Worm (Caenorhabditis elegans): ENCODE measurements around the gene srh-295.

DNA sequence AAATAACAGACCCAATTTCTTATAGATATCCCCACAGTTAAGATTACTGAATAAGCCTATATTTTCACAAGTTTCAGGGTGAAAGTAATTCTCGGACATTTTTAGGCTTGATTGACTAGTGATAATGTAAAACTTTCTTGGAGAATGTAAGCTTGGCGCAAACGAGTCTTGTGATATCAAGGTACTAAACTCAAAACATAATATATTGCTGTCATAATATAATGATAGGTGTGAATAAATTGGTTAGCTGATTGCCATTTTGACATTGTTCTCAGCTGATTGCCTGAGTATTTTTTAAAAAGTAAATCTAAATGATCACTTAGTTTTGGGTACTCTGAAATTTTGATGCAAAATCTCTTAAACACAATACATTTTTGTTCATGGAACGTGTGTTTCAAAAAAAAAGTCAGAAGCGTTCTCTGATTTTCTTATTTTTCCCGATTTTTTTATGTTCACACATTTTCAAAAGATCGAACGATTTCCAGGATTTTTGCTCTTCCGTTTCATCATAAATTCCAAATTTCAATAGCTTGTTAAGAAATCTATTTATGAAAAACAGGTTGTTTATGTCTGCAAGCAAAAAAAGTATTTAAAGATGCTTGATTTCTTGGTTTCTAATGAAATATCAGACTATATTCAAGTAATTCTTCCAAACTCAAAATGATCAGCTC lies 49.0 kb upstream of the srh-295 start, which contains the start of the genes srw-19 and srx-51:
- TF ChIP-seq nhr-23 (tag; optimal IDR thresholded peaks at IDR 0.05) (no peak), ztf-11 (tag; optimal IDR thresholded peaks at IDR 0.05) (no peak), nhr-6 (tag; optimal IDR thresholded peaks at IDR 0.05) (no peak), lin-39 (tag; optimal IDR thresholded peaks at IDR 0.05) (no peak), snpc-4 (tag; optimal IDR thresholded peaks at IDR 0.05) (no peak), ztf-4 (tag; optimal IDR thresholded peaks at IDR 0.05) (no peak), unc-62 (GFP tag; optimal IDR thresholded peaks at IDR 0.05) (no peak)
